Worm (Caenorhabditis elegans): ENCODE results near the gene W03C9.5.

ce11 chrII:11948459-11948858 lies 18.9 kb downstream of the W03C9.5 start, which contains the start of gene W03C9.8:
- no peak for TF ChIP-seq skn-1 (tag; optimal IDR thresholded peaks at IDR 0.05)
- no peak for TF ChIP-seq ceh-63 (GFP tag; optimal IDR thresholded peaks at IDR 0.05)
- TF ChIP-seq nhr-11 (tag; optimal IDR thresholded peaks at IDR 0.05), result no peak
- no peak for TF ChIP-seq ztf-11 (tag; optimal IDR thresholded peaks at IDR 0.05)
- TF ChIP-seq ama-1 (optimal IDR thresholded peaks at IDR 0.05), result no peak
- no peak for TF ChIP-seq jun-1 (tag; optimal IDR thresholded peaks at IDR 0.05)
- no peak for TF ChIP-seq ceh-82 (tag; optimal IDR thresholded peaks at IDR 0.05)
- TF ChIP-seq irx-1 (tag; optimal IDR thresholded peaks at IDR 0.05), result no peak
- no peak for TF ChIP-seq sup-37 (GFP tag; optimal IDR thresholded peaks at IDR 0.05)
- no peak for TF ChIP-seq mab-9 (GFP tag; IDR thresholded peaks at IDR 0.05)
- no peak for TF ChIP-seq nhr-77 (tag; optimal IDR thresholded peaks at IDR 0.05)

Data from whole organism, L1 larva.